Fruit fly (Drosophila melanogaster) whole organism, embryonic: ENCODE data around the gene ssp.

Experiments used
- Adf1 ChIP-seq: fragments of 200-800 bp; sonication (Bioruptor generic); IDR thresholded peaks from 2 replicates; pipeline ENCODE4 v1.3.6; 2022; ENCODE audit warnings: missing biosample characterization, missing genetic modification characterization
- Aef1 ChIP-seq: fragments of 200-800 bp; sonication (Bioruptor generic); IDR thresholded peaks from 3 replicates; pipeline ENCODE4 v1.3.6; 2022; ENCODE audit warnings: missing biosample characterization, missing genetic modification characterization
- Atf6 ChIP-seq: fragments of 200-800 bp; sonication (Bioruptor generic); IDR thresholded peaks from 2 replicates; pipeline ENCODE4 v1.3.6; 2022; ENCODE audit warnings: missing biosample characterization, missing genetic modification characterization
- Bdp1 ChIP-seq: fragments of 200-800 bp; sonication (Bioruptor generic); optimal IDR thresholded peaks from 3 replicates; lab custom pipeline; 2016; ENCODE audit warnings: missing biosample characterization, missing genetic modification characterization
- CG11247 ChIP-seq: fragments of 200-800 bp; sonication (Bioruptor generic); IDR thresholded peaks from 2 replicates; pipeline ENCODE4 v1.3.6; 2022; ENCODE audit warnings: missing biosample characterization, missing genetic modification characterization
- CG12769 ChIP-seq: fragments of 200-800 bp; sonication (Bioruptor generic); optimal IDR thresholded peaks from 2 replicates; lab custom pipeline; 2019; ENCODE audit warnings: missing biosample characterization, mild to moderate bottlenecking, missing genetic modification characterization, moderate library complexity
- CG12942 ChIP-seq: fragments of 200-800 bp; sonication (Bioruptor generic); optimal IDR thresholded peaks from 3 replicates; lab custom pipeline; 2016; ENCODE audit warnings: missing biosample characterization, missing genetic modification characterization
- CG13775 ChIP-seq: fragments of 200-800 bp; sonication (Bioruptor generic); optimal IDR thresholded peaks from 3 replicates; lab custom pipeline; 2017; ENCODE audit warnings: missing biosample characterization, mild to moderate bottlenecking, missing genetic modification characterization
- CG14441 ChIP-seq: fragments of 200-800 bp; sonication (Bioruptor generic); IDR thresholded peaks from 2 replicates; pipeline ENCODE4 v1.3.6; 2022; ENCODE audit warnings: missing biosample characterization, missing genetic modification characterization
- CG15269 ChIP-seq: fragments of 200-800 bp; sonication (Bioruptor generic); optimal IDR thresholded peaks from 2 replicates; lab custom pipeline; 2018; ENCODE audit warnings: missing biosample characterization, mild to moderate bottlenecking, missing genetic modification characterization, moderate library complexity
- CG15696 ChIP-seq: fragments of 200-800 bp; sonication (Bioruptor generic); optimal IDR thresholded peaks from 2 replicates; lab custom pipeline; 2019; ENCODE audit warnings: missing biosample characterization, mild to moderate bottlenecking, missing genetic modification characterization, moderate library complexity
- CG16815 ChIP-seq: fragments of 200-800 bp; sonication (Bioruptor generic); optimal IDR thresholded peaks from 3 replicates; lab custom pipeline; 2017; ENCODE audit warnings: missing biosample characterization, mild to moderate bottlenecking, missing genetic modification characterization
- CG1832 ChIP-seq: fragments of 200-800 bp; sonication (Bioruptor generic); optimal IDR thresholded peaks from 2 replicates; lab custom pipeline; 2017; ENCODE audit warnings: missing biosample characterization, mild to moderate bottlenecking, missing genetic modification characterization, inconsistent platforms
- CG30431 ChIP-seq: fragments of 200-800 bp; sonication (Bioruptor generic); optimal IDR thresholded peaks from 2 replicates; lab custom pipeline; 2017; ENCODE audit warnings: missing biosample characterization, missing genetic modification characterization
- CG3065 ChIP-seq: fragments of 200-800 bp; sonication (Bioruptor generic); optimal IDR thresholded peaks from 2 replicates; lab custom pipeline; 2016; ENCODE audit warnings: missing biosample characterization, missing genetic modification characterization
- CG32532 ChIP-seq: fragments of 200-800 bp; sonication (Bioruptor generic); IDR thresholded peaks from 2 replicates; pipeline ENCODE4 v1.3.6; 2022; ENCODE audit warnings: missing biosample characterization, missing genetic modification characterization
- CG34422 ChIP-seq: fragments of 200-800 bp; sonication (Bioruptor generic); IDR thresholded peaks from 3 replicates; pipeline ENCODE4 v1.3.6; 2022; ENCODE audit warnings: missing biosample characterization, missing genetic modification characterization
- CG4730 ChIP-seq: fragments of 200-800 bp; sonication (Bioruptor generic); IDR thresholded peaks from 2 replicates; pipeline ENCODE4 v1.3.6; 2022; ENCODE audit warnings: missing biosample characterization, missing genetic modification characterization
- CG5953 ChIP-seq: fragments of 200-800 bp; sonication (Bioruptor generic); IDR thresholded peaks from 2 replicates; pipeline ENCODE4 v1.3.6; 2022; ENCODE audit warnings: missing biosample characterization, missing genetic modification characterization
- CG6689 ChIP-seq: fragments of 200-800 bp; sonication (Bioruptor generic); IDR thresholded peaks from 2 replicates; pipeline ENCODE4 v1.3.6; 2022; ENCODE audit warnings: missing biosample characterization, missing genetic modification characterization
- CG7372 ChIP-seq: fragments of 200-800 bp; sonication (Bioruptor generic); IDR thresholded peaks from 2 replicates; pipeline ENCODE4 v1.3.6; 2022; ENCODE audit warnings: missing biosample characterization, missing genetic modification characterization
- CG9215 ChIP-seq: fragments of 200-800 bp; sonication (Bioruptor generic); IDR thresholded peaks from 2 replicates; pipeline ENCODE4 v1.3.6; 2022; ENCODE audit warnings: missing biosample characterization, missing genetic modification characterization
- Chrac-16 ChIP-seq: fragments of 200-800 bp; sonication (Bioruptor generic); optimal IDR thresholded peaks from 3 replicates; lab custom pipeline; 2016; ENCODE audit warnings: missing biosample characterization, missing genetic modification characterization
- CkIIα-i1 ChIP-seq: fragments of 200-800 bp; sonication (Bioruptor generic); IDR thresholded peaks from 2 replicates; pipeline ENCODE4 v1.3.6; 2022; ENCODE audit warnings: missing biosample characterization, missing genetic modification characterization
- CoRest ChIP-seq: fragments of 200-800 bp; sonication (Bioruptor generic); optimal IDR thresholded peaks from 3 replicates; lab custom pipeline; 2018; ENCODE audit warnings: missing biosample characterization, mild to moderate bottlenecking, missing genetic modification characterization, moderate library complexity
- Dfd ChIP-seq, 2 experiments: fragments of >200 bp; optimal IDR thresholded peaks; 2 replicates each; lab custom pipeline; 2017; ENCODE audit warnings: missing biosample characterization in 2 of 2, missing genetic modification characterization in 2 of 2
- E2f2 ChIP-seq: fragments of 200-800 bp; sonication (Bioruptor generic); IDR thresholded peaks from 2 replicates; pipeline ENCODE4 v1.3.6; 2022; ENCODE audit warnings: missing biosample characterization, missing genetic modification characterization
- Fer3 ChIP-seq: fragments of 200-800 bp; sonication (Bioruptor generic); optimal IDR thresholded peaks from 2 replicates; lab custom pipeline; 2018; ENCODE audit warnings: missing biosample characterization, mild to moderate bottlenecking, missing genetic modification characterization, moderate library complexity
- Hand ChIP-seq: fragments of 200-800 bp; sonication (Bioruptor generic); optimal IDR thresholded peaks from 2 replicates; lab custom pipeline; 2017; ENCODE audit warnings: mild to moderate bottlenecking, missing biosample characterization, missing genetic modification reagents, missing genetic modification characterization
- Nf-YA ChIP-seq: fragments of 200-800 bp; sonication (Bioruptor generic); IDR thresholded peaks from 2 replicates; pipeline ENCODE4 v1.3.6; 2022; ENCODE audit warnings: missing biosample characterization, missing genetic modification characterization
- Poxn ChIP-seq: fragments of 200-800 bp; sonication (Bioruptor generic); IDR thresholded peaks from 2 replicates; pipeline ENCODE4 v1.3.6; 2022; ENCODE audit warnings: missing biosample characterization, missing genetic modification characterization
- Ravus ChIP-seq: fragments of 200-800 bp; sonication (Bioruptor generic); IDR thresholded peaks from 2 replicates; pipeline ENCODE4 v1.3.6; 2022; ENCODE audit warnings: missing biosample characterization, missing genetic modification characterization
- Sry-δ ChIP-seq: fragments of 200-800 bp; sonication (Bioruptor generic); optimal IDR thresholded peaks from 2 replicates; lab custom pipeline; 2016; ENCODE audit warnings: missing biosample characterization, missing genetic modification characterization
- Xbp1 ChIP-seq: fragments of 200-800 bp; sonication (Bioruptor generic); optimal IDR thresholded peaks from 3 replicates; lab custom pipeline; 2016; ENCODE audit warnings: missing biosample characterization, mild to moderate bottlenecking, missing genetic modification characterization
- bcd ChIP-seq: fragments of 200-800 bp; sonication (Bioruptor generic); optimal IDR thresholded peaks from 2 replicates; lab custom pipeline; 2017; ENCODE audit warnings: missing biosample characterization, mild to moderate bottlenecking, missing genetic modification characterization
- caup ChIP-seq: fragments of 200-800 bp; sonication (Bioruptor generic); optimal IDR thresholded peaks from 3 replicates; lab custom pipeline; 2017; ENCODE audit warnings: missing biosample characterization, mild to moderate bottlenecking, missing genetic modification characterization, moderate library complexity; ENCODE audit not compliant: severe bottlenecking
- chinmo ChIP-seq: fragments of 200-800 bp; sonication (Bioruptor generic); IDR thresholded peaks from 4 replicates; pipeline ENCODE4 v1.3.6; 2022; ENCODE audit warnings: missing biosample characterization, missing genetic modification characterization; ENCODE audit not compliant: partially characterized antibody
- cwo ChIP-seq: fragments of 200-800 bp; sonication (Bioruptor generic); optimal IDR thresholded peaks from 3 replicates; lab custom pipeline; 2017; ENCODE audit warnings: missing biosample characterization, missing genetic modification characterization, mild to moderate bottlenecking, moderate library complexity, missing genetic modification reagents
- da ChIP-seq: fragments of 200-800 bp; sonication (Bioruptor generic); optimal IDR thresholded peaks from 2 replicates; lab custom pipeline; 2016; ENCODE audit warnings: missing biosample characterization, missing genetic modification characterization
- dpn ChIP-seq, 2 experiments: fragments of 200-800 bp; sonication (Bioruptor generic); optimal IDR thresholded peaks; 3 replicates each; lab custom pipeline; 2016; ENCODE audit warnings: missing biosample characterization in 2 of 2, missing genetic modification characterization in 2 of 2
- emc ChIP-seq: fragments of 200-800 bp; sonication (Bioruptor generic); optimal IDR thresholded peaks from 2 replicates; lab custom pipeline; 2016; ENCODE audit warnings: missing biosample characterization, missing genetic modification characterization
- fd64A ChIP-seq: fragments of 200-800 bp; sonication (Bioruptor generic); optimal IDR thresholded peaks from 3 replicates; lab custom pipeline; 2018; ENCODE audit warnings: missing biosample characterization, mild to moderate bottlenecking, missing genetic modification characterization
- gce ChIP-seq: fragments of 200-800 bp; sonication (Bioruptor generic); IDR thresholded peaks from 3 replicates; pipeline ENCODE4 v1.3.6; 2022; ENCODE audit warnings: missing biosample characterization, missing genetic modification characterization
- gcm2 ChIP-seq: fragments of 200-800 bp; sonication (Bioruptor generic); optimal IDR thresholded peaks from 2 replicates; lab custom pipeline; 2016; ENCODE audit warnings: missing biosample characterization, missing genetic modification characterization
- hbn ChIP-seq: fragments of 200-800 bp; sonication (Bioruptor generic); IDR thresholded peaks from 2 replicates; pipeline ENCODE4 v1.3.6; 2022; ENCODE audit warnings: missing biosample characterization, missing genetic modification characterization; ENCODE audit not compliant: partially characterized antibody
- inv ChIP-seq: fragments of 200-800 bp; sonication (Bioruptor generic); IDR thresholded peaks from 2 replicates; pipeline ENCODE4 v1.3.6; 2022; ENCODE audit warnings: missing biosample characterization, missing genetic modification characterization; ENCODE audit not compliant: partially characterized antibody
- ro ChIP-seq: fragments of 200-800 bp; sonication (Bioruptor generic); IDR thresholded peaks from 2 replicates; pipeline ENCODE4 v1.3.6; 2022; ENCODE audit warnings: missing biosample characterization, missing genetic modification characterization
- shn ChIP-seq: fragments of 200-800 bp; sonication (Bioruptor generic); optimal IDR thresholded peaks from 3 replicates; lab custom pipeline; 2016; ENCODE audit warnings: missing biosample characterization, missing genetic modification characterization
- sim ChIP-seq: fragments of 200-800 bp; sonication (Bioruptor generic); IDR thresholded peaks from 2 replicates; pipeline ENCODE4 v1.3.6; 2022; ENCODE audit warnings: missing biosample characterization, missing genetic modification characterization
- wor ChIP-seq: fragments of 200-800 bp; sonication (Bioruptor generic); IDR thresholded peaks from 2 replicates; pipeline ENCODE4 v1.3.6; 2022; ENCODE audit warnings: missing biosample characterization, missing genetic modification characterization
- zfh2 ChIP-seq: fragments of 200-800 bp; sonication (Bioruptor generic); optimal IDR thresholded peaks from 2 replicates; lab custom pipeline; 2016; ENCODE audit warnings: missing biosample characterization, missing genetic modification characterization

The ssp gene

DNA sequence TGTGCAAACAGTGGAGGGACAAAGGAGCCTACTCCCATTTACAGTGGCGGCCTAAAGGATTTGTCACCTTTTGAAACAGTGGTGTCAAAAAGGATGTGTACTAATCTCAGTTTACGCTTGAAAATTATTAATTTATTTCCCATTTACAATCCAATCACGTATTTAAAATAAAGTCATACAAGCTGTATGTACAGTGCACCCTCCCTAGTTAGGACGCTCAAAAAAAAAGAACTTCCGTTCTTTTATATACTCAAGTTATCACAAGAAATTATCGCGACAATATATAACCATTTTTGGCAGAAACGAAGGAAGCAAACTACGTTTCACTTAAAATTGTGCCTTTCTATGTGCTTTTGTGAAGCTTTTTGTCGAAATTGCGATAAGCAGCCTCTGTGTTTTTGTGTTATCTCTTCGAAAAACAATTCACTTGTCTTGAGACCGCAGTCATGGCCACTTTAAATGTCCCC, 21.2 kb downstream of the ssp start (continued):
- TF ChIP-seq CG15696 (tag; lab: Kevin White, UChicago) (peak; percentile 15), shn (GFP tag; lab: Kevin White, UChicago) (peak; percentile 62), Atf6 (GFP tag; lab: Robert Waterston, UW) (peak; percentile 24; the same call in 1 of the 2 replicates), CoRest (tag; lab: Kevin White, UChicago) (peak; percentile 68), CG6689 (GFP tag; lab: Robert Waterston, UW) (peak; percentile 59), da (GFP tag; lab: Kevin White, UChicago) (no peak), CkIIα-i1 (GFP tag; lab: Robert Waterston, UW) (no peak), gce (no peak), wor (GFP tag; lab: Robert Waterston, UW) (no peak), dpn (GFP tag; optimal IDR thresholded peaks at IDR 0.05; lab: Kevin White, UChicago) (peak in 1 of 2 experiments; percentile 56), CG5953 (GFP tag; lab: Robert Waterston, UW) (no peak), CG9215 (GFP tag; lab: Robert Waterston, UW) (no peak), cwo (GFP tag; lab: Kevin White, UChicago) (peak; percentile 22), Xbp1 (GFP tag; lab: Kevin White, UChicago) (peak; percentile 60), emc (GFP tag; lab: Kevin White, UChicago) (no peak), CG14441 (GFP tag; lab: Robert Waterston, UW) (0 out of 2 replicates have a peak, but pooled peaks have one; percentile 21), caup (GFP tag; lab: Kevin White, UChicago) (peak; percentile 2), CG12942 (GFP tag; lab: Kevin White, UChicago) (peak; percentile 8), zfh2 (GFP tag; lab: Kevin White, UChicago) (peak; percentile 54), CG7372 (GFP tag; lab: Robert Waterston, UW) (no peak), bcd (peak; percentile 47), Aef1 (GFP tag; lab: Robert Waterston, UW) (no peak), CG11247 (GFP tag; lab: Robert Waterston, UW) (peak; percentile 44; the same call in 1 of the 2 replicates), CG3065 (GFP tag; lab: Kevin White, UChicago) (no peak), CG13775 (GFP tag; lab: Kevin White, UChicago) (peak; percentile 34), CG34422 (GFP tag; lab: Robert Waterston, UW) (peak; percentile 54; the same call in 2 of the 3 replicates), Nf-YA (no peak), Adf1 (GFP tag; lab: Robert Waterston, UW) (no peak), inv (GFP tag; lab: Robert Waterston, UW) (no peak), E2f2 (GFP tag; lab: Robert Waterston, UW) (no peak), gcm2 (GFP tag; lab: Kevin White, UChicago) (peak; percentile 21), ro (GFP tag; lab: Robert Waterston, UW) (0 out of 2 replicates have a peak, but pooled peaks have one; percentile 13), CG1832 (no peak), Chrac-16 (peak; percentile 27), Fer3 (tag; lab: Kevin White, UChicago) (peak; percentile 50), Ravus (GFP tag; lab: Robert Waterston, UW) (no peak), Bdp1 (no peak), Sry-δ (GFP tag; lab: Kevin White, UChicago) (no peak), CG4730 (GFP tag; lab: Robert Waterston, UW) (no peak), fd64A (GFP tag; lab: Kevin White, UChicago) (no peak), CG30431 (GFP tag; lab: Kevin White, UChicago) (no peak), CG32532 (GFP tag; lab: Robert Waterston, UW) (peak; percentile 57; the same call in 1 of the 2 replicates), hbn (no peak), sim (no peak), Dfd (GFP tag; optimal IDR thresholded peaks at IDR 0.05; lab: Kevin White, UChicago) (no peak), CG15269 (tag; lab: Kevin White, UChicago) (peak; percentile 66), Hand (GFP tag; lab: Kevin White, UChicago) (peak; percentile 29), CG16815 (GFP tag; lab: Kevin White, UChicago) (peak; percentile 13), Poxn (GFP tag; lab: Robert Waterston, UW) (no peak), CG12769 (peak; percentile 41), chinmo (GFP tag; lab: Robert Waterston, UW) (0 out of 4 replicates have a peak, but pooled peaks have one; percentile 76)
